Worm (Caenorhabditis elegans): ENCODE results near the gene acdh-12.

DNA sequence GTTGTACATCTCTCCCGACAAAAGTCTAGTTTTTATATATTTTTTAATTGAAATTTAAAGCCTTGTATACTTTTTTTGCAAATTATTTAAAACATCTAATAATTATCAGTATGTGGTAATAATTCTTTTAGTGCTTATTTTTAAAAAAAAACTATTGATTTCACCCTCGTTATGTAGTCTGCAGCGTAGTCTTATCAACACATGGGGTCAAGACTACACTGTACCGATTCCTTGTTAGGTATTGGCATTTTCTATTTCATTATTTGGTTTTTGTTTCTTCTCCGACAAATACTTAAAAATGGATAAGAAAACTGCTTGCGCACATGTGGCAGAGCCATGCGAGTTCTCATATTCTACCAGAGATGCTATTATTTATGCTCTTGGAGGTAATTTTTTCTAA is 599 bp upstream of the acdh-12 start, which contains the start of gene maoc-1:
- TF ChIP-seq jun-1 (tag; optimal IDR thresholded peaks at IDR 0.05): no peak
- peak; percentile 69 for TF ChIP-seq elt-2 (tag; optimal IDR thresholded peaks at IDR 0.05)
- no peak for TF ChIP-seq nhr-25 (tag; optimal IDR thresholded peaks at IDR 0.05)
- TF ChIP-seq fos-1 (tag; optimal IDR thresholded peaks at IDR 0.05): no peak
- TF ChIP-seq nhr-77 (tag; optimal IDR thresholded peaks at IDR 0.05): no peak
- TF ChIP-seq snpc-4 (tag; optimal IDR thresholded peaks at IDR 0.05): no peak

Measured in whole organism, L3 larva.